Worm (Caenorhabditis elegans) whole organism, L2 larva: ENCODE data around the gene lsy-2.

Experiments used
- C34F6.9 ChIP-seq: fragments of 150-350 bp; optimal IDR thresholded peaks from 2 replicates; lab custom pipeline; 2014; ENCODE audit warnings: missing biosample characterization, missing genetic modification characterization
- ama-1 ChIP-seq: fragments of 150-350 bp; optimal IDR thresholded peaks from 2 replicates; lab custom pipeline; 2018; ENCODE audit warnings: inconsistent platforms
- fos-1 ChIP-seq: fragments of 150-350 bp; optimal IDR thresholded peaks from 2 replicates; lab custom pipeline; 2014; ENCODE audit warnings: missing biosample characterization, missing genetic modification characterization
- lsy-2 ChIP-seq, 2 experiments: fragments of 150-350 bp in 1 of 2; sonication (generic microtip) in 1 of 2; optimal IDR thresholded peaks; 2 replicates each; lab custom pipeline; 2014 to 2017; ENCODE audit warnings: missing biosample characterization in 2 of 2, missing genetic modification characterization in 2 of 2
- nhr-12 ChIP-seq: fragments of 150-350 bp; optimal IDR thresholded peaks from 2 replicates; lab custom pipeline; 2014; ENCODE audit warnings: missing biosample characterization, missing genetic modification characterization
- nhr-25 ChIP-seq: fragments of 150-350 bp; sonication (generic microtip); optimal IDR thresholded peaks from 3 replicates; lab custom pipeline; 2014; ENCODE audit warnings: missing biosample characterization, missing genetic modification characterization
- snpc-4 ChIP-seq: fragments of 150-350 bp; optimal IDR thresholded peaks from 2 replicates; lab custom pipeline; 2014; ENCODE audit warnings: missing biosample characterization, missing genetic modification characterization
- unc-55 ChIP-seq: fragments of 150-350 bp; sonication (generic microtip); optimal IDR thresholded peaks from 3 replicates; lab custom pipeline; 2014; ENCODE audit warnings: missing biosample characterization, missing genetic modification reagents, missing genetic modification characterization
- zag-1 ChIP-seq: fragments of 150-350 bp; optimal IDR thresholded peaks from 2 replicates; lab custom pipeline; 2014; ENCODE audit warnings: missing biosample characterization, missing genetic modification characterization

- no peak for TF ChIP-seq ama-1 (lab: Kevin White, UChicago)
- no peak for TF ChIP-seq snpc-4 (tag; lab: Kevin White, UChicago)
- TF ChIP-seq zag-1, result no peak
- TF ChIP-seq nhr-12, result no peak
- TF ChIP-seq lsy-2 (tag; optimal IDR thresholded peaks at IDR 0.05; lab: Kevin White, UChicago), result no peak
- no peak for TF ChIP-seq C34F6.9 (tag; lab: Kevin White, UChicago)
- TF ChIP-seq nhr-25 (tag; lab: Kevin White, UChicago), result no peak
- no peak for TF ChIP-seq fos-1 (tag; lab: Kevin White, UChicago)
- no peak for TF ChIP-seq unc-55
Measured at ce11 chrX:2108682-2109081, 19.2 kb downstream of the lsy-2 start, which contains the start of gene F53B1.2.
